Worm (Caenorhabditis elegans): ENCODE data around the gene nhr-196.
"Not testable (repeated sequence)": the region's sequence is repeated elsewhere in the genome, so short reads cannot be mapped to it uniquely, and the experiment has no call there.

nhr-196 gene

ce11 chrV:15685599-15685998 lies at the start of gene nhr-196:
nhr-196 (plus strand) TSS chrV:15685716.
- TF ChIP-seq unc-62 (GFP tag; optimal IDR thresholded peaks at IDR 0.05): no peak

- no peak for TF ChIP-seq unc-62 (GFP tag; optimal IDR thresholded peaks at IDR 0.05)
These were observed 46.7 kb upstream of the nhr-196 start, which contains the start of gene srz-44 for ce11 chrV:15638853-15639252. srz-44 (minus strand) TSS chrV:15638953.

ce11 chrV:15643192-15643591 lies 42.3 kb upstream of the nhr-196 start, which contains the start of gene C55A1.4:
C55A1.4 (minus strand) TSS chrV:15643292.
- TF ChIP-seq unc-62 (GFP tag; optimal IDR thresholded peaks at IDR 0.05): not testable (repeated sequence)

DNA sequence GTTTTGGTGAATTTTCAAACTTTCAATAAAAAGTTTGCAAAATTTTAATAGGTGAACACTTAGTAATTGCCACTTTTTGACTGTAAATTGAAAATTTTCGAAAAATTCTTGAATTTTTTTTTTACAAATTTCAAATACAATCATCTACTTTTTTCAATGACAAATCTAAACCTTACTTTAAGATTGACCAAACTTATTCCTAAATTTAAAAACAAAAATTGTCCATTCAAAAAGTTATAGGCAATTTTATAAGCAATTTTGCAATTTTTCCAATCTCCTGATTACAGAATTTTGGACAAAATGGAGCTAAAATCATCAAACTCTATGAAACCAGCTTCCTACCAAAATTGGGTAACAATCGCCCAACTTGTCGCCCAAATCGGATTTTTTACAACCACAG lies 40.9 kb upstream of the nhr-196 start, which contains the start of gene str-23:
Gene str-23 (plus strand): TSS at position 301 of the 400 bp plus-strand sequence.
- no peak for TF ChIP-seq unc-62 (GFP tag; optimal IDR thresholded peaks at IDR 0.05)

- TF ChIP-seq unc-62 (GFP tag; optimal IDR thresholded peaks at IDR 0.05): not testable (repeated sequence)
These were observed 37.9 kb upstream of the nhr-196 start, which contains the start of the genes C55A1.7 and C55A1.6 for ce11 chrV:15647536-15648085. C55A1.7 (minus strand) TSS chrV:15647636. C55A1.6 (plus strand) TSS chrV:15648035.

ce11 chrV:15650167-15650566 lies 35.3 kb upstream of the nhr-196 start, which contains the start of gene sru-42:
sru-42 (plus strand) TSS chrV:15650467.
- TF ChIP-seq unc-62 (GFP tag; optimal IDR thresholded peaks at IDR 0.05): no peak

ce11 chrV:15652147-15652546 lies 33.4 kb upstream of the nhr-196 start:
- no peak for TF ChIP-seq unc-62 (GFP tag; optimal IDR thresholded peaks at IDR 0.05)

- TF ChIP-seq unc-62 (GFP tag; optimal IDR thresholded peaks at IDR 0.05): no peak
These were observed 31.4 kb upstream of the nhr-196 start, which contains the start of gene F53E4.2 for ce11 chrV:15654124-15654523. F53E4.2 (plus strand) TSS chrV:15654424.

- TF ChIP-seq unc-62 (GFP tag; optimal IDR thresholded peaks at IDR 0.05): no peak
These were observed 27.1 kb upstream of the nhr-196 start for ce11 chrV:15658262-15659060.

DNA sequence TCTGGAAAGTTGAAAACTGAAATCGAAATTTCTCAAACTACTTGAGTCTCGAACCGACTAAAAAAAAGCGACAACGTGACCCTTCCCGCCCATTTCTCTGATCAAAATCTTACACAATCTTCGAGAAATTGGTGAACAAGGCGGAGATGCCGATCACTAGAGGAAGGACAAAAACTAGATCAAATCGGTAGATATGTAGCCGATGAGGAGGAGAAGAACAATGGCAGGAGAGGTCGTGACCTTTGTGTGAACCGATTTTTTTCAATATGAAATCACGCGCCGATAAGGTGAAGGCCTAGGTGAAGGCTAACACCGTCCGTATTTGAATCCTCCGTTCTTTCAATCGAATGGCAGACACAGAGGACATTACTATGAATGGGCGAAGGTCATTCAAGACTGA lies 24.5 kb upstream of the nhr-196 start:
- TF ChIP-seq unc-62 (GFP tag; optimal IDR thresholded peaks at IDR 0.05): no peak

DNA sequence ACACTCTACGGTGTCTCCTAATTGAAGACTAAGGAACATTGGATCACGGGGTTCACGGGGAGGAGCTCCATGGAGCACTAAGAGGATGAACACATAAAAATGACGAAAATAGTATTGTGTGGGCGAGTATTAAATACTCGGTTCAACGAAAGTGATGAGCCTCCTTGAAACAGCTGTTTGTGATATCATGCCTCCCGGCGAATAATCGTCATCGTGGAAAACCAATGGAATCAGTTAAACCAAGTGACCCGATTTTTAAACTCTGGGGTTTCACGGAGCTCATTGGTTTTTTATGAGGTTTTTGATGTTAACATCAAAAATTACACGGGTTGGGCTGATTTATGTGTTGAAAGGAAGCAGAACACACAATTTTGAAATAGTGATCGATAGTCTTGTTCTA lies 23.9 kb upstream of the nhr-196 start:
- no peak for TF ChIP-seq unc-62 (GFP tag; optimal IDR thresholded peaks at IDR 0.05)

DNA sequence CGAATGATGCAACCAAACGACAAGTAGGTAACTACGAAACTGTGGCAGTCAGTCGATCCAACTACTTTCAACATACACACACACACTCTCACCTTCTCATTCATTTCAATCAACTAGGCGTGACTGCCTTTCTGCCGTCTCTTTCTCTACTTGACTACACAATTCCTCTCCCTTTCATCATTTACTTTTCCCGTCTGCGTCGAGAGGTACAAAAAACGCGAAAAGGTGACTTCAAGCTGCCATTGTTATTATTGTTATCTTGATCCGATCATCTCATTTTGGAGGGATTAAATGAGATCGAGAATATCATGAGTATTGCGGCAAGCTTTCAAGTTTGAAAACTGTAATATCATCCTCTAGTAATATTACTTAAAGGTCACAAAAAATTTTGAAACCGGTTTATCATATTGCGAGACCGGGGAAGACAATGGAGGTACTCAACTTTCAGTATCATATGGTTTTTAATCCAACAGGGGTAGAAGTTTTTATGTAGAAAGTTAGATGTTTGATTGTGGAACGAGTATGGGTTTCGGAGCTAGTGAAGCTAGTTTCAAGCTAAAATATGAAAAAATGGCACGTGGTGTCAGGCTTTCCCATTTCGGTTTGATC lies 21.4 kb upstream of the nhr-196 start:
- no peak for TF ChIP-seq unc-62 (GFP tag; optimal IDR thresholded peaks at IDR 0.05)

- no peak for TF ChIP-seq unc-62 (GFP tag; optimal IDR thresholded peaks at IDR 0.05)
These were observed 18.8 kb upstream of the nhr-196 start for ce11 chrV:15666718-15667117.

ce11 chrV:15668200-15668599 lies 17.3 kb upstream of the nhr-196 start, which contains the start of gene F53E4.1:
F53E4.1 (minus strand) TSS chrV:15668300.
- TF ChIP-seq unc-62 (GFP tag; optimal IDR thresholded peaks at IDR 0.05): not testable (repeated sequence)

DNA sequence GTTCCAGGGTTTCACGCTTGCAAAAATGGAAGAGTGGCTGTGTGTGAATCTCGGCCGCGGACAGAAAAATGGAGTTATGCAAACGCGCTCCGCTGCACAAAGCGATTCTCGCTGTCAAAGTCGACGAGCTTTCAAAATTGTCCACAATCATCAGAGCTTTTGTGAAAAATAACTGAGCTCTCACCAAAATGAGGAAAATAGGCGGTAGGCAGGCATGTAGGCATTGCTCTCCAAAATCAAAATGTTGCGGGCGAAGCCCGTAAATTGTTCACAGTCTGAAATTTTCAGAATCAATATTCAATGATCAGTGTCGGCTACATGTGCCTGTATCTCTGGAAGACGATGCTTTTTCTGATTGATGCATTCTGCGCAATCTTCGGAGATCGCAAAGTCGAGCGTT lies 16.6 kb upstream of the nhr-196 start, which contains the start of gene K06B4.4:
Gene K06B4.4 (plus strand): TSS at position 301 of the 400 bp plus-strand sequence.
- no peak for TF ChIP-seq unc-62 (GFP tag; optimal IDR thresholded peaks at IDR 0.05)

DNA sequence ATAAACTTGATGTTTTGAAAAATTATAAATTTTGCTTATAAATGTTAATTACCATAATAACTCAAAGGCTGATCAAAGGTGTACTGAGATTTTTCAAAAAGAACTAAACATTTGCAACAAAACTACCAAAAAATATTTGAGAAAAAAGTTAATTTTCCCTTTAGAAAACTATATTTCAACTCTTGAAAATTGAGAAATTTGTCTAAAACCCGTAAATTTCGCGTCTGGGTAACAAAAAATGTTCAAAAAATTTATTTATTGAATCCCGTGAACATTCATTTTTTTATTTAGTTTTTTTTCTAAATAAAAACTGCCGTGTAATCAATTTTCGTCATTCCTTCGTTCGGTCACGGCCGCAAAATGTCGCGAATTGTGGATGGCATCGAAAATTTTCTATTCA lies 15.4 kb upstream of the nhr-196 start, which contains the start of gene K06B4.15:
Gene K06B4.15 (plus strand): TSS at position 301 of the 400 bp plus-strand sequence.
- TF ChIP-seq unc-62 (GFP tag; optimal IDR thresholded peaks at IDR 0.05): not testable (repeated sequence)
